Worm (Caenorhabditis elegans): ENCODE data around the gene C47G2.3.
A peak's percentile ranks its signal among the peaks of the same experiment; 100 is the strongest.

- TF ChIP-seq him-1 (tag; optimal IDR thresholded peaks at IDR 0.05) (peak; percentile 5), W03F9.2 (tag; optimal IDR thresholded peaks at IDR 0.05) (peak; percentile 71), dao-5 (tag; optimal IDR thresholded peaks at IDR 0.05) (no peak)
These were observed at the start of gene C47G2.3 for ce11 chrII:11290109-11290784.
